Fruit fly (Drosophila melanogaster) whole organism, wandering third instar larva: ENCODE data around the gene Gdap1.
A peak's percentile ranks its signal among the peaks of the same experiment; 100 is the strongest.

ENCODE experiments used
- Abd-B ChIP-seq: fragments of >200 bp; optimal IDR thresholded peaks from 2 replicates; lab custom pipeline; 2017; ENCODE audit warnings: missing biosample characterization, missing genetic modification characterization
- CG32264 ChIP-seq: fragments of 200-800 bp; sonication (Bioruptor generic); optimal IDR thresholded peaks from 2 replicates; lab custom pipeline; 2016; ENCODE audit warnings: missing biosample characterization, missing genetic modification characterization
- CG9705 ChIP-seq: fragments of 200-800 bp; sonication (Bioruptor generic); optimal IDR thresholded peaks from 2 replicates; lab custom pipeline; 2018; ENCODE audit warnings: missing biosample characterization, mild to moderate bottlenecking, missing genetic modification characterization
- CrebA ChIP-seq: fragments of 200-800 bp; sonication (Bioruptor generic); optimal IDR thresholded peaks from 2 replicates; lab custom pipeline; 2016; ENCODE audit warnings: missing biosample characterization, mild to moderate bottlenecking, missing genetic modification characterization, borderline replicate concordance
- Dfd ChIP-seq: fragments of >200 bp; optimal IDR thresholded peaks from 2 replicates; lab custom pipeline; 2017; ENCODE audit warnings: missing biosample characterization, missing genetic modification characterization
- Dif ChIP-seq: fragments of 200-275, 200-300 bp; sonication (Bioruptor generic); optimal IDR thresholded peaks from 2 replicates; lab custom pipeline; 2018; ENCODE audit warnings: missing biosample characterization, missing genetic modification characterization; ENCODE audit not compliant: partially characterized antibody
- GATAd ChIP-seq: sonication (Bioruptor generic); optimal IDR thresholded peaks from 2 replicates; lab custom pipeline; 2016; ENCODE audit warnings: missing biosample characterization, missing genetic modification characterization
- HLH106 ChIP-seq: fragments of 200-800 bp; optimal IDR thresholded peaks from 3 replicates; lab custom pipeline; 2019; ENCODE audit warnings: missing biosample characterization, mild to moderate bottlenecking, missing genetic modification characterization, moderate library complexity
- Hnf4 ChIP-seq: fragments of 200-800 bp; sonication (Bioruptor generic); optimal IDR thresholded peaks from 2 replicates; lab custom pipeline; 2016; ENCODE audit warnings: missing biosample characterization, mild to moderate bottlenecking, missing genetic modification characterization
- Hr78 ChIP-seq: fragments of >200 bp; optimal IDR thresholded peaks from 2 replicates; lab custom pipeline; 2017; ENCODE audit warnings: missing biosample characterization, missing genetic modification characterization
- Hr83 ChIP-seq: fragments of 200-300 bp; sonication (Bioruptor generic); optimal IDR thresholded peaks from 2 replicates; lab custom pipeline; 2016; ENCODE audit warnings: missing biosample characterization, mild to moderate bottlenecking, missing genetic modification characterization, moderate library complexity; ENCODE audit not compliant: poor library complexity, severe bottlenecking
- Jra ChIP-seq: sonication (Bioruptor generic); optimal IDR thresholded peaks from 2 replicates; lab custom pipeline; 2016; ENCODE audit warnings: missing biosample characterization, missing genetic modification characterization
- Mio ChIP-seq: sonication (Bioruptor generic); optimal IDR thresholded peaks from 2 replicates; lab custom pipeline; 2016; ENCODE audit warnings: missing biosample characterization, missing genetic modification characterization
- Myc ChIP-seq: fragments of >200 bp; optimal IDR thresholded peaks from 2 replicates; lab custom pipeline; 2017
- N ChIP-seq: fragments of >200 bp; optimal IDR thresholded peaks from 2 replicates; lab custom pipeline; 2018; ENCODE audit warnings: missing biosample characterization, missing external identifiers, missing genetic modification characterization
- OdsH ChIP-seq: fragments of 200-800 bp; sonication (Bioruptor generic); optimal IDR thresholded peaks from 2 replicates; lab custom pipeline; 2016; ENCODE audit warnings: missing biosample characterization, mild to moderate bottlenecking, missing genetic modification characterization
- Rel ChIP-seq, 2 experiments: fragments of 200-800 bp; sonication (Bioruptor generic) in 1 of 2; optimal IDR thresholded peaks; 2 replicates in 1 of 2; 3 replicates in 1 of 2; lab custom pipeline; 2016 to 2019; ENCODE audit warnings: mild to moderate bottlenecking in 2 of 2, missing biosample characterization in 2 of 2, missing genetic modification characterization in 2 of 2, moderate library complexity in 1 of 2
- Sp1 ChIP-seq: fragments of 200-800 bp; sonication (Bioruptor generic); optimal IDR thresholded peaks from 3 replicates; lab custom pipeline; 2019; ENCODE audit warnings: missing biosample characterization, mild to moderate bottlenecking, missing genetic modification characterization, moderate library complexity
- Vsx2 ChIP-seq: fragments of 200-300, 225-300 bp; sonication (Bioruptor generic); optimal IDR thresholded peaks from 2 replicates; lab custom pipeline; 2018; ENCODE audit warnings: missing biosample characterization, missing genetic modification characterization; ENCODE audit not compliant: partially characterized antibody
- br ChIP-seq: fragments of 200-800 bp; sonication (Bioruptor generic); optimal IDR thresholded peaks from 2 replicates; lab custom pipeline; 2016; ENCODE audit warnings: missing biosample characterization, missing genetic modification characterization
- brk ChIP-seq: fragments of 200-800 bp; sonication (Bioruptor generic); optimal IDR thresholded peaks from 2 replicates; lab custom pipeline; 2016; ENCODE audit warnings: missing biosample characterization, mild to moderate bottlenecking, missing genetic modification characterization
- dl ChIP-seq, 2 experiments: fragments of 175-275, 200-275 bp in 1 of 2; fragments of 200-275 bp in 1 of 2; sonication (Bioruptor generic); optimal IDR thresholded peaks; lab custom pipeline; 2018; ENCODE audit warnings: mild to moderate bottlenecking in 2 of 2, missing biosample characterization in 2 of 2, missing genetic modification characterization in 2 of 2, moderate library complexity in 2 of 2; ENCODE audit not compliant: partially characterized antibody in 2 of 2, insufficient read depth in 1 of 2
- dmrt93B ChIP-seq: fragments of 200-800 bp; sonication (Bioruptor generic); optimal IDR thresholded peaks from 2 replicates; lab custom pipeline; 2018; ENCODE audit warnings: missing biosample characterization, mild to moderate bottlenecking, missing genetic modification characterization
- dsf ChIP-seq: sonication (Bioruptor generic); optimal IDR thresholded peaks from 2 replicates; lab custom pipeline; 2016; ENCODE audit warnings: missing biosample characterization, missing genetic modification characterization, borderline replicate concordance
- ey ChIP-seq: fragments of 200-800 bp; sonication (Bioruptor generic); optimal IDR thresholded peaks from 2 replicates; lab custom pipeline; 2016; ENCODE audit warnings: missing biosample characterization, missing genetic modification characterization
- foxo ChIP-seq, 2 experiments: fragments of 200-800 bp; sonication (Bioruptor generic); optimal IDR thresholded peaks; 2 replicates in 1 of 2; 3 replicates in 1 of 2; lab custom pipeline; 2016 to 2017; ENCODE audit warnings: missing biosample characterization in 2 of 2, missing genetic modification characterization in 2 of 2
- fru ChIP-seq: fragments of 200-800 bp; sonication (Bioruptor generic); optimal IDR thresholded peaks from 3 replicates; lab custom pipeline; 2016; ENCODE audit warnings: missing biosample characterization, mild to moderate bottlenecking, missing genetic modification characterization
- h ChIP-seq: fragments of 200-800 bp; sonication (Bioruptor generic); optimal IDR thresholded peaks from 3 replicates; lab custom pipeline; 2016; ENCODE audit warnings: missing biosample characterization, mild to moderate bottlenecking, missing genetic modification characterization
- jim ChIP-seq: fragments of 175-275, 200-325 bp; sonication (Bioruptor generic); optimal IDR thresholded peaks from 2 replicates; lab custom pipeline; 2016; ENCODE audit warnings: missing biosample characterization, mild to moderate bottlenecking, missing genetic modification characterization
- lola ChIP-seq: fragments of >200 bp; optimal IDR thresholded peaks from 2 replicates; lab custom pipeline; 2017; ENCODE audit warnings: missing biosample characterization, missing genetic modification characterization
- pan ChIP-seq: fragments of >200 bp; optimal IDR thresholded peaks from 2 replicates; lab custom pipeline; 2017
- psq ChIP-seq: fragments of 200-800 bp; sonication (Bioruptor generic); optimal IDR thresholded peaks from 3 replicates; lab custom pipeline; 2017; ENCODE audit warnings: missing biosample characterization, mild to moderate bottlenecking, missing genetic modification characterization, moderate library complexity
- rgr ChIP-seq: fragments of 200-800 bp; sonication (Bioruptor generic); optimal IDR thresholded peaks from 3 replicates; lab custom pipeline; 2016; ENCODE audit warnings: missing biosample characterization, mild to moderate bottlenecking, missing genetic modification characterization
- sage ChIP-seq: fragments of 200-800 bp; sonication (Bioruptor generic); optimal IDR thresholded peaks from 2 replicates; lab custom pipeline; 2016; ENCODE audit warnings: missing biosample characterization, mild to moderate bottlenecking, missing genetic modification characterization
- sv ChIP-seq: fragments of 200-800 bp; sonication (Bioruptor generic); optimal IDR thresholded peaks from 3 replicates; lab custom pipeline; 2016; ENCODE audit warnings: missing biosample characterization, missing genetic modification characterization
- tai ChIP-seq: sonication (Bioruptor generic); optimal IDR thresholded peaks from 2 replicates; lab custom pipeline; 2016; ENCODE audit warnings: missing biosample characterization, missing genetic modification characterization
- usp ChIP-seq: fragments of >200 bp; optimal IDR thresholded peaks from 2 replicates; lab custom pipeline; 2017; ENCODE audit warnings: missing biosample characterization, missing genetic modification characterization
- woc ChIP-seq: sonication (Bioruptor generic); optimal IDR thresholded peaks from 2 replicates; lab custom pipeline; 2016; ENCODE audit warnings: missing biosample characterization, mild to moderate bottlenecking, missing genetic modification characterization

Gdap1 gene

dm6 chr3L:5133704-5134430 lies 7.9 kb upstream of the Gdap1 start, which contains the start of gene Yod1:
Gene Yod1, plus strand, starts transcription at chr3L:5133871.
- TF ChIP-seq h (GFP tag; lab: Kevin White, UChicago) (no peak), brk (GFP tag; lab: Kevin White, UChicago) (no peak), Jra (GFP tag; lab: Kevin White, UChicago) (peak; percentile 0), sage (GFP tag; lab: Kevin White, UChicago) (peak; percentile 28), fru (GFP tag; lab: Kevin White, UChicago) (peak; percentile 1)

dm6 chr3L:5136123-5136522 lies 5.6 kb upstream of the Gdap1 start, which contains the start of the genes CG10674 and CG4611:
Gene CG10674, minus strand, starts transcription at chr3L:5136292.
Gene CG4611, plus strand, starts transcription at chr3L:5136376.
- no peak for TF ChIP-seq jim (GFP tag; lab: Kevin White, UChicago)
- TF ChIP-seq woc (GFP tag; lab: Kevin White, UChicago): no peak
- no peak for TF ChIP-seq Jra (GFP tag; lab: Kevin White, UChicago)
- peak; percentile 13 for TF ChIP-seq Hnf4
- TF ChIP-seq OdsH (GFP tag; lab: Kevin White, UChicago): no peak
- TF ChIP-seq Dif (GFP tag; lab: Kevin White, UChicago): no peak
- no peak for TF ChIP-seq h (GFP tag; lab: Kevin White, UChicago)
- no peak for TF ChIP-seq Mio (GFP tag; lab: Kevin White, UChicago)
- no peak for TF ChIP-seq ey (GFP tag; lab: Kevin White, UChicago)
- TF ChIP-seq Myc (lab: Kevin White, UChicago): peak; percentile 20
- no peak for TF ChIP-seq sage (GFP tag; lab: Kevin White, UChicago)
- TF ChIP-seq lola (GFP tag; lab: Kevin White, UChicago): no peak
- no peak for TF ChIP-seq usp (GFP tag; lab: Kevin White, UChicago)
- peak; percentile 35 for TF ChIP-seq Hr83 (GFP tag; lab: Kevin White, UChicago)
- no peak for TF ChIP-seq rgr (GFP tag; lab: Kevin White, UChicago)
- no peak for TF ChIP-seq CG9705 (GFP tag; lab: Kevin White, UChicago)
- no peak for TF ChIP-seq brk (GFP tag; lab: Kevin White, UChicago)
- TF ChIP-seq GATAd (GFP tag; lab: Kevin White, UChicago): no peak
- no peak for TF ChIP-seq br (GFP tag; lab: Kevin White, UChicago)

- no peak for TF ChIP-seq lola (GFP tag; lab: Kevin White, UChicago)
- TF ChIP-seq Dif (GFP tag; lab: Kevin White, UChicago): no peak
- peak; percentile 95 for TF ChIP-seq jim (GFP tag; lab: Kevin White, UChicago)
- no peak for TF ChIP-seq CrebA
- peak; percentile 100 for TF ChIP-seq Hr83 (GFP tag; lab: Kevin White, UChicago)
- no peak for TF ChIP-seq tai (GFP tag; lab: Kevin White, UChicago)
- TF ChIP-seq dsf (GFP tag; lab: Kevin White, UChicago): peak; percentile 98
- TF ChIP-seq Jra (GFP tag; lab: Kevin White, UChicago): peak; percentile 99
- peak; percentile 100 for TF ChIP-seq Hnf4
- peak; percentile 100 for TF ChIP-seq CG9705 (GFP tag; lab: Kevin White, UChicago)
- peak; percentile 100 for TF ChIP-seq Sp1 (GFP tag; lab: Kevin White, UChicago)
- peak; percentile 97 for TF ChIP-seq Rel (GFP tag; optimal IDR thresholded peaks at IDR 0.05; lab: Kevin White, UChicago)
- TF ChIP-seq Rel (tag; optimal IDR thresholded peaks at IDR 0.05; lab: Kevin White, UChicago): peak; percentile 93
- TF ChIP-seq sv: peak; percentile 100
- TF ChIP-seq sage (GFP tag; lab: Kevin White, UChicago): peak; percentile 99
- no peak for TF ChIP-seq Abd-B
- TF ChIP-seq Myc (lab: Kevin White, UChicago): peak; percentile 59
- peak; percentile 100 for TF ChIP-seq ey (GFP tag; lab: Kevin White, UChicago)
- TF ChIP-seq woc (GFP tag; lab: Kevin White, UChicago): peak; percentile 96
- peak; percentile 100 for TF ChIP-seq rgr (GFP tag; lab: Kevin White, UChicago)
- TF ChIP-seq Vsx2 (GFP tag; lab: Kevin White, UChicago): no peak
- TF ChIP-seq dmrt93B (GFP tag; lab: Kevin White, UChicago): peak; percentile 100
- TF ChIP-seq h (GFP tag; lab: Kevin White, UChicago): peak; percentile 100
- no peak for TF ChIP-seq N (GFP tag; lab: Kevin White, UChicago)
- TF ChIP-seq brk (GFP tag; lab: Kevin White, UChicago): no peak
- TF ChIP-seq dl (GFP tag; optimal IDR thresholded peaks at IDR 0.05; lab: Kevin White, UChicago; ENCODE audit: insufficient read depth in 1 of 2, partially characterized antibody in 2 of 2): no peak
- peak; percentile 100 for TF ChIP-seq fru (GFP tag; lab: Kevin White, UChicago)
- peak; percentile 100 for TF ChIP-seq HLH106
- peak; percentile 98 to 100 for TF ChIP-seq foxo (GFP tag; optimal IDR thresholded peaks at IDR 0.05; lab: Kevin White, UChicago)
- no peak for TF ChIP-seq Dfd (GFP tag; lab: Kevin White, UChicago)
- TF ChIP-seq Mio (GFP tag; lab: Kevin White, UChicago): peak; percentile 96
- peak; percentile 100 for TF ChIP-seq OdsH (GFP tag; lab: Kevin White, UChicago)
- TF ChIP-seq psq (GFP tag; lab: Kevin White, UChicago): peak; percentile 99
- TF ChIP-seq Hr78 (GFP tag; lab: Kevin White, UChicago): no peak
- no peak for TF ChIP-seq pan (lab: Kevin White, UChicago)
- TF ChIP-seq CG32264 (GFP tag; lab: Kevin White, UChicago): peak; percentile 99
- peak; percentile 100 for TF ChIP-seq br (GFP tag; lab: Kevin White, UChicago)
- TF ChIP-seq usp (GFP tag; lab: Kevin White, UChicago): no peak
- TF ChIP-seq GATAd (GFP tag; lab: Kevin White, UChicago): peak; percentile 100
These were observed 2.4 kb upstream of the Gdap1 start, which contains the start of the genes Tcs5 and CHMP2B for dm6 chr3L:5139312-5139711. Gene Tcs5, minus strand, starts transcription at chr3L:5139395. Gene CHMP2B, plus strand, starts transcription at chr3L:5139619.
